Worm (Caenorhabditis elegans): ENCODE data around the gene gst-41.

DNA sequence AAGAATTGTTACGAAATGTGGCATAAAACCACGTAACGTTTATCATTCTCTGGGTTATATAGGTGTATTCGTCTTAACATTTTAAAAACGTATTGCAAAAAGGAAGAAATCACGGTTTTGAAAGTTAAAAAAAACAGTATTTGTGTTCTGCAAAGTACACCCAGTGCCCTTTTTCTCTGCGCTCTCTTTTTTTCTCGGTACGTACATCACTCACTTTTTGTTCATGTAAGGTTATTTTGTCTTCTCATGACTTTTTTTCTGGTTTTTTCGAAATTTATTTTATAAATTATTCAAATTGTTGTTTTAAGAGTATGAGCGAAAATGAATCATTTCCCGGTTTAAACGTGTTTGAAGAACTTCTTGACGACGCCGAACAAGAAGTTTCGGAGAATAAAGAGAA lies 47.9 kb upstream of the gst-41 start, which contains the start of gene F25E5.5:
- TF ChIP-seq unc-62 (GFP tag; optimal IDR thresholded peaks at IDR 0.05) (no peak), nhr-80 (tag; optimal IDR thresholded peaks at IDR 0.05) (no peak), tbx-9 (tag; optimal IDR thresholded peaks at IDR 0.05; ENCODE audit: borderline replicate concordance) (no peak)
